Worm (Caenorhabditis elegans): ENCODE data around the gene ZK899.3.

The ZK899.3 gene

ce11 chrX:9441512-9441911 lies 11.4 kb upstream of the ZK899.3 start, which contains the start of gene memb-1 (continued):
- TF ChIP-seq R02D3.7 (tag; optimal IDR thresholded peaks at IDR 0.05): peak; percentile 50
- TF ChIP-seq egl-27 (tag; optimal IDR thresholded peaks at IDR 0.05): no peak
- no peak for TF ChIP-seq zfp-3 (GFP tag; conservative IDR thresholded peaks at IDR 0.05)
- no peak for TF ChIP-seq sdz-12 (GFP tag; optimal IDR thresholded peaks at IDR 0.05)
- no peak for TF ChIP-seq Y48G9A.11 (GFP tag; IDR thresholded peaks at IDR 0.05)
- no peak for TF ChIP-seq daf-19 (GFP tag; conservative IDR thresholded peaks at IDR 0.05)
- peak; percentile 25 for TF ChIP-seq lin-13 (GFP tag; optimal IDR thresholded peaks at IDR 0.05)
- no peak for TF ChIP-seq T26A8.4 (GFP tag; IDR thresholded peaks at IDR 0.05)
- no peak for TF ChIP-seq lir-3 (tag; optimal IDR thresholded peaks at IDR 0.05)
- no peak for TF ChIP-seq Y105C5A.15 (GFP tag; IDR thresholded peaks at IDR 0.05)
- peak; percentile 91 for TF ChIP-seq mes-2 (tag; optimal IDR thresholded peaks at IDR 0.05; ENCODE audit: poor library complexity, severe bottlenecking)

ce11 chrX:9443871-9444270 lies 9.1 kb upstream of the ZK899.3 start:
- TF ChIP-seq ztf-11 (tag; optimal IDR thresholded peaks at IDR 0.05) (no peak), zfp-2 (tag; optimal IDR thresholded peaks at IDR 0.05) (no peak), saeg-2 (GFP tag; IDR thresholded peaks at IDR 0.05) (no peak), F10B5.3 (tag; optimal IDR thresholded peaks at IDR 0.05) (no peak), nhr-237 (tag; optimal IDR thresholded peaks at IDR 0.05) (no peak), hmg-1.1 (GFP tag; IDR thresholded peaks at IDR 0.05) (no peak), lin-13 (GFP tag; optimal IDR thresholded peaks at IDR 0.05) (no peak), aha-1 (tag) (no peak), ama-1 (optimal IDR thresholded peaks at IDR 0.05) (no peak), dmd-8 (GFP tag; IDR thresholded peaks at IDR 0.05) (no peak), ztf-7 (tag; optimal IDR thresholded peaks at IDR 0.05) (no peak), pha-4 (GFP tag; IDR thresholded peaks at IDR 0.05) (no peak), pha-4 (tag; optimal IDR thresholded peaks at IDR 0.05) (no peak), nhr-25 (tag; optimal IDR thresholded peaks at IDR 0.05; ENCODE audit: borderline replicate concordance, insufficient read depth) (no peak), daf-19 (GFP tag; conservative IDR thresholded peaks at IDR 0.05) (no peak)

ce11 chrX:9446177-9446694 lies 6.7 kb upstream of the ZK899.3 start, which contains the start of gene ZK899.1:
ZK899.1 (plus strand) TSS chrX:9446644.
- TF ChIP-seq mdl-1 (tag; optimal IDR thresholded peaks at IDR 0.05) (no peak), unc-62 (GFP tag; optimal IDR thresholded peaks at IDR 0.05 in 1 of 2) (peak in 1 of 2 experiments; percentile 86), unc-62 (tag; optimal IDR thresholded peaks at IDR 0.05) (no peak), nhr-237 (tag; optimal IDR thresholded peaks at IDR 0.05) (no peak), mes-2 (tag; optimal IDR thresholded peaks at IDR 0.05; ENCODE audit: poor library complexity, severe bottlenecking) (peak; percentile 16), lsy-2 (tag; optimal IDR thresholded peaks at IDR 0.05) (no peak), nhr-6 (tag; optimal IDR thresholded peaks at IDR 0.05) (peak; percentile 67), jun-1 (tag; optimal IDR thresholded peaks at IDR 0.05) (peak; percentile 62), dmd-9 (GFP tag; IDR thresholded peaks at IDR 0.05) (no peak), daf-8 (GFP tag; IDR thresholded peaks at IDR 0.05) (no peak), hlh-11 (tag; optimal IDR thresholded peaks at IDR 0.05) (peak; percentile 84), nhr-102 (tag; optimal IDR thresholded peaks at IDR 0.05) (peak; percentile 41), R02D3.7 (tag; optimal IDR thresholded peaks at IDR 0.05) (no peak), dmd-6 (GFP tag; IDR thresholded peaks at IDR 0.05) (peak; percentile 85), nhr-41 (GFP tag; IDR thresholded peaks at IDR 0.05) (no peak), rbr-2 (tag; optimal IDR thresholded peaks at IDR 0.05) (peak; percentile 27), pqm-1 (tag; optimal IDR thresholded peaks at IDR 0.05) (peak; percentile 81), nhr-28 (tag; optimal IDR thresholded peaks at IDR 0.05) (peak; percentile 77), daf-16 (GFP tag; optimal IDR thresholded peaks at IDR 0.05) (peak; percentile 10 to 66), daf-16 (tag; optimal IDR thresholded peaks at IDR 0.05) (peak; percentile 91), saeg-2 (GFP tag; IDR thresholded peaks at IDR 0.05) (no peak), nhr-25 (tag; optimal IDR thresholded peaks at IDR 0.05; ENCODE audit: borderline replicate concordance, insufficient read depth) (no peak), hmg-1.1 (GFP tag; IDR thresholded peaks at IDR 0.05) (no peak), mep-1 (tag; optimal IDR thresholded peaks at IDR 0.05) (peak; percentile 44), Y5F2A.4 (GFP tag; optimal IDR thresholded peaks at IDR 0.05) (no peak), attf-4 (tag; optimal IDR thresholded peaks at IDR 0.05) (no peak), madf-5 (GFP tag; IDR thresholded peaks at IDR 0.05) (no peak), fos-1 (tag; optimal IDR thresholded peaks at IDR 0.05) (no peak), mxl-3 (GFP tag; optimal IDR thresholded peaks at IDR 0.05) (peak; percentile 29), nhr-10 (tag; optimal IDR thresholded peaks at IDR 0.05) (no peak), lin-1 (GFP tag; IDR thresholded peaks at IDR 0.05) (no peak)

Data from whole organism, L4 larva.